Fruit fly (Drosophila melanogaster): ENCODE measurements around the gene Manf.

The Manf gene

dm6 chr3R:16350400-16350799, 1.2 kb downstream of the Manf start:
- TF ChIP-seq psq (optimal IDR thresholded peaks at IDR 0.05) (no peak), CG8478 (optimal IDR thresholded peaks at IDR 0.05) (no peak), Dll (optimal IDR thresholded peaks at IDR 0.05) (no peak), pan (optimal IDR thresholded peaks at IDR 0.05) (no peak), EcR (GFP tag; optimal IDR thresholded peaks at IDR 0.05) (no peak), usp (GFP tag; optimal IDR thresholded peaks at IDR 0.05) (no peak)

- TF ChIP-seq EcR (GFP tag; optimal IDR thresholded peaks at IDR 0.05) (no peak), psq (optimal IDR thresholded peaks at IDR 0.05) (no peak), CG8478 (optimal IDR thresholded peaks at IDR 0.05) (no peak), pan (optimal IDR thresholded peaks at IDR 0.05) (no peak), usp (GFP tag; optimal IDR thresholded peaks at IDR 0.05) (no peak), Dll (optimal IDR thresholded peaks at IDR 0.05) (no peak)
Observed at dm6 chr3R:16351044-16351443, 1.8 kb downstream of the Manf start.

- TF ChIP-seq EcR (GFP tag; optimal IDR thresholded peaks at IDR 0.05): no peak
- no peak for TF ChIP-seq Dll (optimal IDR thresholded peaks at IDR 0.05)
- no peak for TF ChIP-seq psq (optimal IDR thresholded peaks at IDR 0.05)
- no peak for TF ChIP-seq usp (GFP tag; optimal IDR thresholded peaks at IDR 0.05)
- TF ChIP-seq CG8478 (optimal IDR thresholded peaks at IDR 0.05): no peak
- no peak for TF ChIP-seq pan (optimal IDR thresholded peaks at IDR 0.05)
Observed at dm6 chr3R:16352039-16352438, 2.8 kb downstream of the Manf start.

- TF ChIP-seq EcR (GFP tag; optimal IDR thresholded peaks at IDR 0.05) (no peak), pan (optimal IDR thresholded peaks at IDR 0.05) (no peak), CG8478 (optimal IDR thresholded peaks at IDR 0.05) (no peak), Dll (optimal IDR thresholded peaks at IDR 0.05) (no peak), psq (optimal IDR thresholded peaks at IDR 0.05) (no peak), usp (GFP tag; optimal IDR thresholded peaks at IDR 0.05) (no peak)
Observed at dm6 chr3R:16353195-16353594, 4.0 kb downstream of the Manf start.

dm6 chr3R:16353671-16354070, 4.5 kb downstream of the Manf start:
- TF ChIP-seq Dll (optimal IDR thresholded peaks at IDR 0.05) (no peak), pan (optimal IDR thresholded peaks at IDR 0.05) (no peak), CG8478 (optimal IDR thresholded peaks at IDR 0.05) (no peak), usp (GFP tag; optimal IDR thresholded peaks at IDR 0.05) (no peak), psq (optimal IDR thresholded peaks at IDR 0.05) (no peak), EcR (GFP tag; optimal IDR thresholded peaks at IDR 0.05) (no peak)

- no peak for TF ChIP-seq pan (optimal IDR thresholded peaks at IDR 0.05)
- no peak for TF ChIP-seq Dll (optimal IDR thresholded peaks at IDR 0.05)
- no peak for TF ChIP-seq CG8478 (optimal IDR thresholded peaks at IDR 0.05)
- no peak for TF ChIP-seq usp (GFP tag; optimal IDR thresholded peaks at IDR 0.05)
Observed at dm6 chr3R:16355393-16355943, 6.3 kb downstream of the Manf start.

- TF ChIP-seq CG8478 (optimal IDR thresholded peaks at IDR 0.05) (no peak), psq (optimal IDR thresholded peaks at IDR 0.05) (no peak), pan (optimal IDR thresholded peaks at IDR 0.05) (no peak), EcR (GFP tag; optimal IDR thresholded peaks at IDR 0.05) (no peak), Dll (optimal IDR thresholded peaks at IDR 0.05) (no peak), usp (GFP tag; optimal IDR thresholded peaks at IDR 0.05) (no peak)
Observed at dm6 chr3R:16356215-16356862, 7.1 kb downstream of the Manf start.

dm6 chr3R:16356863-16357215, 7.6 kb downstream of the Manf start, which contains the start of gene CG10311:
Gene CG10311 (minus strand): TSS chr3R:16357015.
- no peak for TF ChIP-seq usp (GFP tag; optimal IDR thresholded peaks at IDR 0.05)
- TF ChIP-seq Dll (optimal IDR thresholded peaks at IDR 0.05): no peak
- TF ChIP-seq CG8478 (optimal IDR thresholded peaks at IDR 0.05): no peak
- no peak for TF ChIP-seq psq (optimal IDR thresholded peaks at IDR 0.05)
- TF ChIP-seq pan (optimal IDR thresholded peaks at IDR 0.05): no peak
- no peak for TF ChIP-seq EcR (GFP tag; optimal IDR thresholded peaks at IDR 0.05)

dm6 chr3R:16359098-16359497, 9.9 kb downstream of the Manf start, which contains the start of gene CG17931:
Gene CG17931 (minus strand): TSS chr3R:16359466.
- TF ChIP-seq pan (optimal IDR thresholded peaks at IDR 0.05): no peak
- TF ChIP-seq CG8478 (optimal IDR thresholded peaks at IDR 0.05): no peak
- no peak for TF ChIP-seq EcR (GFP tag; optimal IDR thresholded peaks at IDR 0.05)
- no peak for TF ChIP-seq usp (GFP tag; optimal IDR thresholded peaks at IDR 0.05)

dm6 chr3R:16360008-16360407, 10.8 kb downstream of the Manf start, which contains the start of gene CG42446:
Gene CG42446 (minus strand): TSS chr3R:16360108.
- TF ChIP-seq CG8478 (optimal IDR thresholded peaks at IDR 0.05) (no peak), EcR (GFP tag; optimal IDR thresholded peaks at IDR 0.05) (no peak), usp (GFP tag; optimal IDR thresholded peaks at IDR 0.05) (no peak), Dll (optimal IDR thresholded peaks at IDR 0.05) (no peak), pan (optimal IDR thresholded peaks at IDR 0.05) (no peak), psq (optimal IDR thresholded peaks at IDR 0.05) (no peak)

dm6 chr3R:16368288-16368687, 19.1 kb downstream of the Manf start, which contains the start of gene js:
Gene js (minus strand): TSS chr3R:16368306.
- TF ChIP-seq psq (optimal IDR thresholded peaks at IDR 0.05) (no peak), CG8478 (optimal IDR thresholded peaks at IDR 0.05) (no peak), usp (GFP tag; optimal IDR thresholded peaks at IDR 0.05) (no peak), EcR (GFP tag; optimal IDR thresholded peaks at IDR 0.05) (no peak), pan (optimal IDR thresholded peaks at IDR 0.05) (no peak), Dll (optimal IDR thresholded peaks at IDR 0.05) (no peak)

dm6 chr3R:16370433-16370832, 21.2 kb downstream of the Manf start, which contains the start of gene CG10317:
Gene CG10317 (minus strand): TSS chr3R:16370533.
- TF ChIP-seq pan (optimal IDR thresholded peaks at IDR 0.05): no peak
- TF ChIP-seq CG8478 (optimal IDR thresholded peaks at IDR 0.05): no peak
- TF ChIP-seq usp (GFP tag; optimal IDR thresholded peaks at IDR 0.05): no peak
- TF ChIP-seq EcR (GFP tag; optimal IDR thresholded peaks at IDR 0.05): no peak
- no peak for TF ChIP-seq psq (optimal IDR thresholded peaks at IDR 0.05)
- no peak for TF ChIP-seq Dll (optimal IDR thresholded peaks at IDR 0.05)
